Worm (Caenorhabditis elegans) whole organism, midembryonic: ENCODE measurements around the gene F25D1.3.

Source experiments
- T22C8.4 ChIP-seq: fragments of 200-800 bp; sonication (Bioruptor generic); IDR thresholded peaks from 2 replicates; pipeline ENCODE4 v1.3.6; 2022; ENCODE audit warnings: missing genetic modification characterization, missing compliant biosample characterization
- cog-1 ChIP-seq: sonication (generic microtip); optimal IDR thresholded peaks from 2 replicates; lab custom pipeline; 2016; ENCODE audit warnings: missing genetic modification characterization, missing compliant biosample characterization
- flt-1 ChIP-seq: fragments of 200-800 bp; sonication (Bioruptor generic); IDR thresholded peaks from 2 replicates; pipeline ENCODE4 v1.3.6; 2022; ENCODE audit warnings: missing genetic modification characterization, missing compliant biosample characterization
- klf-2 ChIP-seq: fragments of 200-800 bp; sonication (Bioruptor generic); conservative IDR thresholded peaks from 2 replicates; pipeline ENCODE4 v1.3.6; 2022; ENCODE audit warnings: missing genetic modification reagents, missing genetic modification characterization, missing compliant biosample characterization
- med-1 ChIP-seq: sonication (generic microtip); optimal IDR thresholded peaks from 2 replicates; lab custom pipeline; 2017; ENCODE audit warnings: missing genetic modification characterization, mild to moderate bottlenecking, missing compliant biosample characterization, antibody characterized with exemption, missing genetic modification reagents; ENCODE audit not compliant: insufficient read depth
- ref-1 ChIP-seq: fragments of 200-800 bp; sonication (Bioruptor generic); conservative IDR thresholded peaks from 2 replicates; pipeline ENCODE4 v1.3.6; 2022; ENCODE audit warnings: missing genetic modification reagents, missing genetic modification characterization, missing compliant biosample characterization
- tab-1 ChIP-seq: fragments of 200-800 bp; sonication (Bioruptor generic); IDR thresholded peaks from 2 replicates; pipeline ENCODE4 v1.3.6; 2022; ENCODE audit warnings: missing genetic modification characterization, missing compliant biosample characterization
- ztf-23 ChIP-seq: fragments of 200-800 bp; sonication (Bioruptor generic); IDR thresholded peaks from 2 replicates; pipeline ENCODE4 v1.3.6; 2022; ENCODE audit warnings: missing genetic modification reagents, missing genetic modification characterization, missing compliant biosample characterization
- ztf-29 ChIP-seq: fragments of 200-800 bp; sonication (Bioruptor generic); IDR thresholded peaks from 2 replicates; pipeline ENCODE4 v1.3.6; 2022; ENCODE audit warnings: missing genetic modification reagents, missing genetic modification characterization, missing compliant biosample characterization

F25D1.3 gene

DNA sequence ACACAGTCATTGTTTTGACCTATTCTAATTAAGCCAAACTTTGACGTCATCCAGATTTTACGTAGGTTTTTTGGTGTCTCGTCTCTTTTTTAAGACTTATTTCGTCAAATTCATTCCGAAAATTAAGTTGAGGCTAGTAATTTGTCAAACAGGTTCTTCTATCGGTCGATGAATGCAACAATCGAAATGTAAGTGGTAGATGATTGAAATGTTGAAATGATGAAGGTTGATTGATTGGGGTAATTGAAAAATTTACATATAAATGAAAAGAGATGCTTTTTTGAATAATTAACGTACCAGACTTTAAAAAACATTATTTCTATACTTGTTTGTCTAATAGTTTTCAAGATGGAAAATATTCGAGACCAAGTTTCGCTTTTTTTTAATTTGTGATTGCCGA, 27.8 kb downstream of the F25D1.3 start:
- TF ChIP-seq ref-1 (GFP tag; lab: Robert Waterston, UW), result no peak
- TF ChIP-seq cog-1, result no peak
- no peak for TF ChIP-seq ztf-29 (GFP tag; lab: Robert Waterston, UW)
- no peak for TF ChIP-seq tab-1 (GFP tag; lab: Robert Waterston, UW)
- no peak for TF ChIP-seq T22C8.4
- TF ChIP-seq med-1 (GFP tag; lab: Kevin White, UChicago), result no peak
- TF ChIP-seq klf-2 (GFP tag; lab: Robert Waterston, UW), result no peak
- TF ChIP-seq flt-1 (GFP tag; lab: Robert Waterston, UW), result no peak
- no peak for TF ChIP-seq ztf-23 (GFP tag; lab: Robert Waterston, UW)

DNA sequence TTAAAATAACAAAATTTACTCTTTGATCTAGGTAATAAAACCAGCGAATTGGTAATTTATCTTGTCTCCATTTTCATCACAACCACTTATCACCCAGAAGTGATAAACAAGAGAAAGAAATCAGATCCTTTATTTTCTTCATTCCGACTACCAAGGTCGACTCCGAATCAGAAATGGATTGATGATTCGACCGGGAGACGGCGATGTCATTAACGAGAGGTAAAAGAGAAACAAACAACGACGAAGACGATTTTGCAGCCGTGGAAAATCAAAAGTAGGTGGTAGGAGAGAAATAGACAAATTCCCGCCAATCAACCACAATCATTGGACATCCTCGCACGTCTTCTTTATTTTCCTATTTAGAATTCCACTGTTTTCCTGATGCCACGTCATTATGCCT, 28.6 kb downstream of the F25D1.3 start:
- TF ChIP-seq med-1 (GFP tag; lab: Kevin White, UChicago) (no peak), tab-1 (GFP tag; lab: Robert Waterston, UW) (no peak), T22C8.4 (no peak), flt-1 (GFP tag; lab: Robert Waterston, UW) (no peak), klf-2 (GFP tag; lab: Robert Waterston, UW) (no peak), ztf-23 (GFP tag; lab: Robert Waterston, UW) (no peak)

DNA sequence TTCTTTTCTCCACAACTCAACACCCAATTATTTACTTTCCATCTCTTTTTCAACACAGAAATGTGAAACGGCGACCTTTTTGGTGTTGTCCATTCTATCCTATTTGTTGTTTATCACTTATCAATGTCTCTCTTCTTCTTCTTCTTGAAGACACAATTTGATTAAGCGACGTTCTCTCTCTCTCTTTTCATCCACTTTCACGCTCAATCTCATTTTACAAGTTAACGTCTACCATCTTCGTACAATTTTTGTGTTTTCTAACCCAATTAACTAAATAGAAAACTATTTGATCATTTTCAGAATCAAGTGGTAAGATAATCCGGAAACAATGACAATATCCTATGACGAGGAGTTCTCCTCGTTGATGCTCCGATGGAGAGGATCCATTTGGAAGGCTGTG, 29.2 kb downstream of the F25D1.3 start, which contains the start of gene best-14:
Gene best-14 (plus strand): TSS at position 301 of the 400 bp plus-strand sequence.
- no peak for TF ChIP-seq klf-2 (GFP tag; lab: Robert Waterston, UW)
- no peak for TF ChIP-seq ztf-29 (GFP tag; lab: Robert Waterston, UW)
- no peak for TF ChIP-seq ztf-23 (GFP tag; lab: Robert Waterston, UW)
- TF ChIP-seq T22C8.4, result no peak
- TF ChIP-seq flt-1 (GFP tag; lab: Robert Waterston, UW), result no peak

- TF ChIP-seq tab-1 (GFP tag; lab: Robert Waterston, UW) (no peak), ztf-29 (GFP tag; lab: Robert Waterston, UW) (no peak), T22C8.4 (no peak), ztf-23 (GFP tag; lab: Robert Waterston, UW) (no peak), klf-2 (GFP tag; lab: Robert Waterston, UW) (no peak), flt-1 (GFP tag; lab: Robert Waterston, UW) (no peak), med-1 (GFP tag; lab: Kevin White, UChicago) (no peak)
These were observed 32.1 kb downstream of the F25D1.3 start, which contains the start of gene col-152 for ce11 chrV:10560621-10561020. Gene col-152 (plus strand): TSS chrV:10560921.

DNA sequence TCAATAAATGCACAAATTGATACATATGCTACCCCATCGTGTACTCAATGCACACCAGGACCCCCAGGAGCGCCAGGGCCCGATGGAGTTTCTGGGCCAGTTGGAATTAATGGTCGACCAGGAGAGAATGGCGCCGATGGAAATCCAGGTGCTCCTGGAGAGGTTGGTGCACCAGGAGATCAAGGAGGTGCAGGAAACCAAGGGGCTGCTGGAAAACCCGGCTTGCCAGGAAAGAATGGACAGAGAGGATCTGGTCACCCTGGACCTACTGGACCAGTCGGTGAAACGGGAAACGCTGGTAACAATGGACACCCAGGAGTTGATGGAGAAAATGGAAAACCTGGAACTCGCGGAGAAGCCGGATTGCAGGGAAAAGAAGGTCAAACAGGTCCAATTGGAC, 33.1 kb downstream of the F25D1.3 start:
- TF ChIP-seq ztf-23 (GFP tag; lab: Robert Waterston, UW) (no peak), T22C8.4 (no peak)

DNA sequence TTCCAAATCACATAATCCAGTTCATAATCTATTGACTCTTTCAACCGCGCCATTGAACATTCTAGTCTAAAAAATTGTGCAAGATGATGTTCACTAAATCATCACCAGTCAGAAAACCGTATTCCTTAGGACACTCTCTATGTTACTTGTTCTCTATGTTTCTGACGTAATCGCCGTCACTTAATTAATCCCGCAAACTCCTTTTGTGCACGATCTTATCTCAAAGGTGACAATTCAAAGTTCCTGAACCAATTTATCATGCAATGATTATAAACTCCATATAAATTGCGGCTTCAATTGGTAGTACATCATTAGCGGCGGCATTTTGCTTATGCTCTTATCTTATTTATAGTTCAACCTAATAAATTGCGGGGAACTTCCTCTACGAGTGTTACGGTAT, 34.3 kb downstream of the F25D1.3 start:
- no peak for TF ChIP-seq cog-1
- no peak for TF ChIP-seq med-1 (GFP tag; lab: Kevin White, UChicago)
- TF ChIP-seq T22C8.4, result no peak
- no peak for TF ChIP-seq ztf-29 (GFP tag; lab: Robert Waterston, UW)
- no peak for TF ChIP-seq ztf-23 (GFP tag; lab: Robert Waterston, UW)
- no peak for TF ChIP-seq ref-1 (GFP tag; lab: Robert Waterston, UW)
- no peak for TF ChIP-seq klf-2 (GFP tag; lab: Robert Waterston, UW)
- no peak for TF ChIP-seq tab-1 (GFP tag; lab: Robert Waterston, UW)
- no peak for TF ChIP-seq flt-1 (GFP tag; lab: Robert Waterston, UW)

DNA sequence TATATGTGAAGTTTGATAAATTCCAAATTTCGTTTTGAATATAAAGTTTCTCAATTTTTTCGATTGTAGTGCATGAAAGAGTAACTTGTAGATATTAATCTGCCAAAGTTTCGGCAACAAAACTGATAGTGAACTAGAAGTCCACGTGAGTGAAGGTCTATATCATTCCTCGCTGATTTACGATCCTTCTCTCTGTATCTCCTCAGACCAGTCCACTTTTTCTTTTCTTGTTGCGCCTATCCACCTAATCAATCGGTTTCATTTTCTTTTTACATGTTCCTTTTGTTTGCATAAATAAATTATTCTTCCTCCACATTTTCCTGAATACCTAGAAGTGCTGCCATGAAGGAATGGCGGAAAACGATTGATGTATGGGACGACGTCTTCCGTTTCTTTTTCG, 35.6 kb downstream of the F25D1.3 start:
- TF ChIP-seq ztf-23 (GFP tag; lab: Robert Waterston, UW), result no peak
- no peak for TF ChIP-seq med-1 (GFP tag; lab: Kevin White, UChicago)
- no peak for TF ChIP-seq T22C8.4
- TF ChIP-seq tab-1 (GFP tag; lab: Robert Waterston, UW), result no peak
- TF ChIP-seq cog-1, result no peak
- TF ChIP-seq ref-1 (GFP tag; lab: Robert Waterston, UW), result no peak
- no peak for TF ChIP-seq ztf-29 (GFP tag; lab: Robert Waterston, UW)
- no peak for TF ChIP-seq flt-1 (GFP tag; lab: Robert Waterston, UW)
- no peak for TF ChIP-seq klf-2 (GFP tag; lab: Robert Waterston, UW)

DNA sequence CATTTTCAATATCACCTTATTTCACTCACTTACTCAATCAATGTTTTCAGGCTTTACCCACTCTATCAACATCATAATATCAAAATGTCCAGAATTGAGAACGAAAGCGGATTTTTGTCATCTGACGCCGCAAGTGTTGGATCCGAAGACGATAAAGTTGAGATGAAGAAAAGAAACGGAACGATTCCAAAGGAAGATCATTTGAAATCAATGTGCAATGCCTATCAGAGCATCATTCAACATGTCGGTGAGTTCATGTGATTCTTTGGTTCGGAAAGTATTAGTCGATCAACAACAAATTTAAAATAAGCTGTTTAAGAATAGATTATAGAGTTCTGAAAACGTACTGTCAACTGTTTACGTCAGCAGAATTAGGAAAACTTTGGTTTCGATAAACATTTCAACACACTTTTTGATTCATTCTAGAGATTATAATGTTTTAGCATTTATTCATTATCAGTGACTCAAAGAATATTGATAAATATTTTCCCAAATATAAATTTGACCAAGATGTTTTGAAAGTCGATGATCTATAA, 36.4 kb downstream of the F25D1.3 start, which contains the start of gene cat-4:
Gene cat-4 (plus strand): TSS at position 51 of the 536 bp plus-strand sequence.
- TF ChIP-seq klf-2 (GFP tag; lab: Robert Waterston, UW), result no peak
- no peak for TF ChIP-seq ref-1 (GFP tag; lab: Robert Waterston, UW)
- TF ChIP-seq flt-1 (GFP tag; lab: Robert Waterston, UW), result no peak
- no peak for TF ChIP-seq T22C8.4
- TF ChIP-seq cog-1, result no peak
- TF ChIP-seq ztf-23 (GFP tag; lab: Robert Waterston, UW), result no peak
- TF ChIP-seq ztf-29 (GFP tag; lab: Robert Waterston, UW), result no peak

DNA sequence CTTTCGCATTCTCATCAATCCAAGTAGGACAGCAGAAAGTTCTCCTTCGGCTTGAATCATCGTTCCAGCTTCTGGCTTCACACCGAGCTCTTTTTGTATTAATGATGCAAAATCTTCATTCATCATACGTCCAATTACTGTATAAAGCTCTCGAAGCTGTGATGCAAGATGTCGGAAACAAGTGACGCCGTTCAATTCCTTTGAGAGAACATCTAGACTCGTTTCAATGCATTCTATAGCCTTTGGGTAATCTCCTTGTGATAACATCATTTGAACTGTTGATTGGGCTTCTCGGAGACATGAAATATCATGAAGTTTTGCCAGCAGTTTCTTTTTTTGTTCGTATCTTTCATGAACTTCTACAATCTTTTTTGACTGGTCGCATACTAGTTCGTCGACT, 40.0 kb downstream of the F25D1.3 start:
- no peak for TF ChIP-seq cog-1
- no peak for TF ChIP-seq klf-2 (GFP tag; lab: Robert Waterston, UW)
- TF ChIP-seq ztf-23 (GFP tag; lab: Robert Waterston, UW), result no peak
- no peak for TF ChIP-seq flt-1 (GFP tag; lab: Robert Waterston, UW)
- TF ChIP-seq ref-1 (GFP tag; lab: Robert Waterston, UW), result no peak
- no peak for TF ChIP-seq med-1 (GFP tag; lab: Kevin White, UChicago)
- no peak for TF ChIP-seq T22C8.4
- TF ChIP-seq tab-1 (GFP tag; lab: Robert Waterston, UW), result no peak
- no peak for TF ChIP-seq ztf-29 (GFP tag; lab: Robert Waterston, UW)

DNA sequence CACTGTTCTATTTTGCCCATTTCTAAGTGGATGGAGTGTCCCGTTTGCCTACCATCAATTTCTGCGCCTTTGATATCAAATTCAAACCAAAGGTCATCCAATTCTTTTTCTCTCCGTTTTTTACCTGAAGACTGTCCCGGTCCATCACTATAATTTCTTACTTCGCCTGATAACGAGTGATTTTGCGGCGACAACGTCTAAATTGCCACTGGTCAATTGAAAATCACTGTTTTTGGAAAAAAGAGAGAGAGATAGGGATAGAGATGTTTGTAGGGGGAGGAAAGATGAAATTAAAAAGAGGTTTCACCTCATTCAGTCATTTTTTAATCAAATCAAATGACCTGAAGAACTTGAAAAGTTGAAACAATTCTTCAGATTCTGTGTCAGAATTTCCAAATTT, 43.0 kb downstream of the F25D1.3 start:
- no peak for TF ChIP-seq cog-1
- TF ChIP-seq ztf-29 (GFP tag; lab: Robert Waterston, UW), result no peak
- TF ChIP-seq flt-1 (GFP tag; lab: Robert Waterston, UW), result no peak
- TF ChIP-seq tab-1 (GFP tag; lab: Robert Waterston, UW), result no peak
- TF ChIP-seq T22C8.4, result no peak
- no peak for TF ChIP-seq ref-1 (GFP tag; lab: Robert Waterston, UW)
- no peak for TF ChIP-seq ztf-23 (GFP tag; lab: Robert Waterston, UW)
- TF ChIP-seq med-1 (GFP tag; lab: Kevin White, UChicago), result no peak
- TF ChIP-seq klf-2 (GFP tag; lab: Robert Waterston, UW), result no peak
